Fruit fly (Drosophila melanogaster): ENCODE measurements around the gene vig2.

- TF ChIP-seq h (optimal IDR thresholded peaks at IDR 0.05) (no peak), Myc (optimal IDR thresholded peaks at IDR 0.05) (no peak), psq (optimal IDR thresholded peaks at IDR 0.05) (no peak)
Measured at dm6 chr3R:25122736-25123211, 399 bp upstream of the vig2 start, which contains the start of the genes CG31510 and TTLL5.
